Fruit fly (Drosophila melanogaster) whole organism, pupa: ENCODE measurements around the gene CG32845.

ENCODE experiments used
- CG10348 ChIP-seq: fragments of 200-800 bp; sonication (Bioruptor generic); IDR thresholded peaks from 2 replicates; pipeline ENCODE4 v1.3.6; 2022; ENCODE audit warnings: missing biosample characterization, missing genetic modification characterization
- CG12605 ChIP-seq: fragments of 200-800 bp; sonication (Bioruptor generic); IDR thresholded peaks from 2 replicates; pipeline ENCODE4 v1.3.6; 2022; ENCODE audit warnings: missing biosample characterization, missing genetic modification characterization
- CG13204 ChIP-seq: fragments of 200-800 bp; sonication (Bioruptor generic); optimal IDR thresholded peaks from 2 replicates; lab custom pipeline; 2018; ENCODE audit warnings: missing biosample characterization, mild to moderate bottlenecking, missing genetic modification characterization, moderate library complexity
- CG14655 ChIP-seq: fragments of 200-800 bp; sonication (Bioruptor generic); optimal IDR thresholded peaks from 3 replicates; lab custom pipeline; 2017; ENCODE audit warnings: mild to moderate bottlenecking, missing biosample characterization, missing genetic modification reagents, missing genetic modification characterization
- CG15710 ChIP-seq: fragments of 200-800 bp; sonication (Bioruptor generic); optimal IDR thresholded peaks from 2 replicates; lab custom pipeline; 2018; ENCODE audit warnings: missing biosample characterization, mild to moderate bottlenecking, missing genetic modification characterization, moderate library complexity
- CG17806 ChIP-seq: fragments of 200-800 bp; sonication (Bioruptor generic); optimal IDR thresholded peaks from 2 replicates; lab custom pipeline; 2018; ENCODE audit warnings: missing biosample characterization, mild to moderate bottlenecking, missing genetic modification characterization, moderate library complexity
- CG32121 ChIP-seq: fragments of 200-800 bp; sonication (Bioruptor generic); IDR thresholded peaks from 2 replicates; pipeline ENCODE4 v1.3.6; 2022; ENCODE audit warnings: missing biosample characterization, missing genetic modification characterization
- CG34367 ChIP-seq: fragments of 200-800 bp; sonication (Bioruptor generic); optimal IDR thresholded peaks from 2 replicates; lab custom pipeline; 2018; ENCODE audit warnings: missing biosample characterization, mild to moderate bottlenecking, missing genetic modification characterization
- CG4496 ChIP-seq: fragments of 200-800 bp; sonication (Bioruptor generic); IDR thresholded peaks from 3 replicates; pipeline ENCODE4 v1.3.6; 2022; ENCODE audit warnings: missing biosample characterization, missing genetic modification characterization
- CG8159 ChIP-seq: fragments of 200-800 bp; sonication (Bioruptor generic); optimal IDR thresholded peaks from 3 replicates; lab custom pipeline; 2018; ENCODE audit warnings: missing biosample characterization, mild to moderate bottlenecking, missing genetic modification characterization, moderate library complexity
- CG8301 ChIP-seq: fragments of 200-800 bp; sonication (Bioruptor generic); optimal IDR thresholded peaks from 2 replicates; lab custom pipeline; 2018; ENCODE audit warnings: missing biosample characterization, mild to moderate bottlenecking, missing genetic modification characterization
- CG9948 ChIP-seq: fragments of 200-800 bp; sonication (Bioruptor generic); optimal IDR thresholded peaks from 2 replicates; lab custom pipeline; 2018; ENCODE audit warnings: missing biosample characterization, mild to moderate bottlenecking, missing genetic modification characterization, moderate library complexity
- D1 ChIP-seq: fragments of 200-800 bp; sonication (Bioruptor generic); optimal IDR thresholded peaks from 2 replicates; lab custom pipeline; 2018; ENCODE audit warnings: missing biosample characterization, mild to moderate bottlenecking, missing genetic modification characterization, moderate library complexity
- EcR ChIP-seq: fragments of 200-800 bp; sonication (Bioruptor generic); optimal IDR thresholded peaks from 3 replicates; lab custom pipeline; 2019; ENCODE audit warnings: missing biosample characterization, missing genetic modification characterization, mild to moderate bottlenecking, moderate library complexity, missing genetic modification reagents
- Ets98B ChIP-seq: fragments of 200-800 bp; sonication (Bioruptor generic); IDR thresholded peaks from 2 replicates; pipeline ENCODE4 v1.3.6; 2022; ENCODE audit warnings: missing biosample characterization, missing genetic modification characterization
- Pif1A ChIP-seq: fragments of 200-800 bp; sonication (Bioruptor generic); optimal IDR thresholded peaks from 3 replicates; lab custom pipeline; 2016; ENCODE audit warnings: missing biosample characterization, missing genetic modification characterization
- Pif1B ChIP-seq: fragments of 200-800 bp; sonication (Bioruptor generic); optimal IDR thresholded peaks from 3 replicates; lab custom pipeline; 2016; ENCODE audit warnings: missing biosample characterization, missing genetic modification characterization
- Snoo ChIP-seq: fragments of 200-800 bp; sonication (Bioruptor generic); optimal IDR thresholded peaks from 3 replicates; lab custom pipeline; 2017; ENCODE audit warnings: missing biosample characterization, mild to moderate bottlenecking, missing genetic modification characterization, inconsistent platforms
- fd96Ca ChIP-seq: fragments of 200-800 bp; sonication (Bioruptor generic); IDR thresholded peaks from 3 replicates; pipeline ENCODE4 v1.3.6; 2022; ENCODE audit warnings: missing biosample characterization, missing genetic modification characterization
- gl ChIP-seq: fragments of 200-800 bp; sonication (Bioruptor generic); optimal IDR thresholded peaks from 2 replicates; lab custom pipeline; 2018; ENCODE audit warnings: missing biosample characterization, mild to moderate bottlenecking, missing genetic modification characterization
- rn ChIP-seq: fragments of 200-800 bp; sonication (Bioruptor generic); IDR thresholded peaks from 2 replicates; pipeline ENCODE4 v1.3.6; 2022; ENCODE audit warnings: missing biosample characterization, missing genetic modification characterization

CG32845 gene

dm6 chr3L:224004-224951 lies 48.9 kb downstream of the CG32845 start:
- TF ChIP-seq fd96Ca (GFP tag; lab: Robert Waterston, UW) (peak; percentile 56; the same call in 2 of the 3 replicates), CG4496 (GFP tag; lab: Robert Waterston, UW) (peak; percentile 58), EcR (no peak), CG8301 (no peak), CG8159 (tag; lab: Kevin White, UChicago) (peak; percentile 26), CG12605 (GFP tag; lab: Robert Waterston, UW) (peak; percentile 15; the same call in 1 of the 2 replicates)

- TF ChIP-seq CG13204 (no peak), CG17806 (peak; percentile 68), CG12605 (GFP tag; lab: Robert Waterston, UW) (peak; percentile 57; the same call in 1 of the 2 replicates), CG14655 (GFP tag; lab: Kevin White, UChicago) (peak; percentile 88), CG4496 (GFP tag; lab: Robert Waterston, UW) (peak; percentile 73; the same call in 2 of the 3 replicates), EcR (no peak), Pif1A (peak; percentile 66), rn (GFP tag; lab: Robert Waterston, UW) (peak; percentile 36; the same call in 1 of the 2 replicates), CG8301 (peak; percentile 78), CG9948 (tag; lab: Kevin White, UChicago) (peak; percentile 74), fd96Ca (GFP tag; lab: Robert Waterston, UW) (peak; percentile 85), D1 (tag; lab: Kevin White, UChicago) (no peak), Pif1B (no peak), CG8159 (tag; lab: Kevin White, UChicago) (peak; percentile 81), Snoo (tag; lab: Kevin White, UChicago) (peak; percentile 67), CG10348 (GFP tag; lab: Robert Waterston, UW) (no peak; the same call in none of the 2 replicates), CG15710 (tag; lab: Kevin White, UChicago) (peak; percentile 76), gl (tag; lab: Kevin White, UChicago) (no peak), CG34367 (tag; lab: Kevin White, UChicago) (peak; percentile 70), CG32121 (GFP tag; lab: Robert Waterston, UW) (peak; percentile 81), Ets98B (GFP tag; lab: Robert Waterston, UW) (peak; percentile 73)
- TF ChIP-seq, all 21 proteins: peak for 15
These were observed 49.9 kb downstream of the CG32845 start, which contains the start of the genes pyx and CG33229 for dm6 chr3L:223019-223902. Gene pyx (minus strand): TSS chr3L:223069. Gene CG33229 (plus strand): TSS chr3L:223852.
